Worm (Caenorhabditis elegans) whole organism, L4 larva: ENCODE data around the gene egl-13.
A peak's percentile ranks its signal among the peaks of the same experiment; 100 is the strongest.

Source experiments
- F26F4.8 ChIP-seq: fragments of 200-800 bp; sonication (Bioruptor generic); conservative IDR thresholded peaks from 2 replicates; pipeline ENCODE4 v1.3.6; 2022; ENCODE audit warnings: missing genetic modification characterization, missing compliant biosample characterization
- F37D6.2 ChIP-seq: sonication (generic microtip); optimal IDR thresholded peaks from 2 replicates; lab custom pipeline; 2016; ENCODE audit warnings: mild to moderate bottlenecking, missing genetic modification characterization, missing compliant biosample characterization
- Y5F2A.4 ChIP-seq: fragments of 200-800 bp; sonication (Bioruptor generic); optimal IDR thresholded peaks from 2 replicates; lab custom pipeline; 2018; ENCODE audit warnings: mild to moderate bottlenecking, missing genetic modification characterization, missing compliant biosample characterization
- Y75B8A.6 ChIP-seq: fragments of 200-800 bp; sonication (Bioruptor generic); IDR thresholded peaks from 2 replicates; pipeline ENCODE4 v1.3.6; 2022; ENCODE audit warnings: missing genetic modification reagents, missing genetic modification characterization, missing compliant biosample characterization
- aha-1 ChIP-seq: fragments of 150-350 bp; peaks from one replicate; lab custom pipeline; 2014; ENCODE audit warnings: missing biosample characterization, missing genetic modification characterization
- ama-1 ChIP-seq: fragments of 150-350 bp; optimal IDR thresholded peaks from 2 replicates; lab custom pipeline; 2014; ENCODE audit warnings: inconsistent platforms, mixed read lengths
- attf-4 ChIP-seq: sonication (generic microtip); optimal IDR thresholded peaks from 3 replicates; lab custom pipeline; 2017; ENCODE audit warnings: missing biosample characterization, missing genetic modification characterization
- ceh-20 ChIP-seq: fragments of 200-800 bp; sonication (Bioruptor generic); IDR thresholded peaks from 2 replicates; pipeline ENCODE4 v1.3.6; 2022; ENCODE audit warnings: missing genetic modification reagents, missing genetic modification characterization, missing compliant biosample characterization
- ceh-62 ChIP-seq: sonication (generic microtip); optimal IDR thresholded peaks from 2 replicates; lab custom pipeline; 2017; ENCODE audit warnings: missing biosample characterization, missing genetic modification characterization
- ceh-82 ChIP-seq: sonication (generic microtip); optimal IDR thresholded peaks from 2 replicates; lab custom pipeline; 2017; ENCODE audit warnings: missing biosample characterization, missing genetic modification characterization
- daf-12 ChIP-seq: fragments of 150-350 bp; optimal IDR thresholded peaks from 2 replicates; lab custom pipeline; 2014; ENCODE audit warnings: missing biosample characterization, missing genetic modification reagents, missing genetic modification characterization
- daf-16 ChIP-seq, 3 experiments: sonication (generic microtip); optimal IDR thresholded peaks; 2 replicates each; lab custom pipeline; 2016 to 2017; ENCODE audit warnings: missing genetic modification characterization in 3 of 3, missing genetic modification reagents in 3 of 3, mild to moderate bottlenecking in 2 of 3, missing compliant biosample characterization in 2 of 3, missing biosample characterization in 1 of 3, moderate library complexity in 1 of 3
- daf-8 ChIP-seq: fragments of 200-800 bp; sonication (Bioruptor generic); IDR thresholded peaks from 2 replicates; pipeline ENCODE4 v1.3.6; 2022; ENCODE audit warnings: missing genetic modification characterization, missing compliant biosample characterization
- dmd-9 ChIP-seq: fragments of 200-800 bp; sonication (Bioruptor generic); IDR thresholded peaks from 2 replicates; pipeline ENCODE4 v1.3.6; 2022; ENCODE audit warnings: missing genetic modification reagents, missing genetic modification characterization, missing compliant biosample characterization
- dve-1 ChIP-seq: sonication (generic microtip); optimal IDR thresholded peaks from 2 replicates; lab custom pipeline; 2017; ENCODE audit warnings: antibody characterized with exemption, mild to moderate bottlenecking, missing genetic modification characterization, missing compliant biosample characterization; ENCODE audit not compliant: insufficient read depth
- egl-43 ChIP-seq: fragments of 200-800 bp; sonication (Bioruptor generic); IDR thresholded peaks from 2 replicates; pipeline ENCODE4 v1.3.6; 2022; ENCODE audit warnings: missing genetic modification reagents, missing genetic modification characterization, missing compliant biosample characterization
- lin-15B ChIP-seq: fragments of 150-350 bp; sonication (generic microtip); optimal IDR thresholded peaks from 3 replicates; lab custom pipeline; 2014; ENCODE audit warnings: missing biosample characterization, missing genetic modification characterization
- lsy-2 ChIP-seq, 2 experiments: fragments of 150-350 bp in 1 of 2; sonication (generic microtip) in 1 of 2; optimal IDR thresholded peaks; 2 replicates each; lab custom pipeline; 2014 to 2017; ENCODE audit warnings: missing biosample characterization in 2 of 2, missing genetic modification characterization in 2 of 2
- madf-9 ChIP-seq: fragments of 200-800 bp; sonication (Bioruptor generic); conservative IDR thresholded peaks from 2 replicates; pipeline ENCODE4 v1.3.6; 2022; ENCODE audit warnings: missing genetic modification reagents, missing genetic modification characterization, missing compliant biosample characterization
- nhr-102 ChIP-seq: sonication (generic microtip); optimal IDR thresholded peaks from 2 replicates; lab custom pipeline; 2016; ENCODE audit warnings: mild to moderate bottlenecking, missing genetic modification characterization, moderate library complexity, missing compliant biosample characterization
- nhr-237 ChIP-seq: sonication (generic microtip); optimal IDR thresholded peaks from 2 replicates; lab custom pipeline; 2017; ENCODE audit warnings: missing biosample characterization, missing genetic modification characterization
- nhr-28 ChIP-seq: fragments of 150-350 bp; optimal IDR thresholded peaks from 2 replicates; lab custom pipeline; 2014; ENCODE audit warnings: missing biosample characterization, missing genetic modification characterization
- pqm-1 ChIP-seq: sonication (generic microtip); optimal IDR thresholded peaks from 2 replicates; lab custom pipeline; 2017; ENCODE audit warnings: missing biosample characterization, missing genetic modification characterization
- set-16 ChIP-seq: fragments of 200-800 bp; sonication (Bioruptor generic); IDR thresholded peaks from 2 replicates; pipeline ENCODE4 v1.3.6; 2022; ENCODE audit warnings: missing genetic modification reagents, missing genetic modification characterization, missing compliant biosample characterization
- snpc-4 ChIP-seq: fragments of 150-350 bp; optimal IDR thresholded peaks from 2 replicates; lab custom pipeline; 2014; ENCODE audit warnings: missing biosample characterization, missing genetic modification characterization
- spr-3 ChIP-seq: fragments of 200-800 bp; sonication (Bioruptor generic); optimal IDR thresholded peaks from 2 replicates; lab custom pipeline; 2018; ENCODE audit warnings: mild to moderate bottlenecking, missing genetic modification characterization, missing compliant biosample characterization
- zag-1 ChIP-seq: fragments of 150-350 bp; optimal IDR thresholded peaks from 2 replicates; lab custom pipeline; 2014; ENCODE audit warnings: missing biosample characterization, missing genetic modification characterization
- ztf-7 ChIP-seq: fragments of 150-350 bp; optimal IDR thresholded peaks from 2 replicates; lab custom pipeline; 2014; ENCODE audit warnings: missing biosample characterization, missing genetic modification characterization

The egl-13 gene

DNA sequence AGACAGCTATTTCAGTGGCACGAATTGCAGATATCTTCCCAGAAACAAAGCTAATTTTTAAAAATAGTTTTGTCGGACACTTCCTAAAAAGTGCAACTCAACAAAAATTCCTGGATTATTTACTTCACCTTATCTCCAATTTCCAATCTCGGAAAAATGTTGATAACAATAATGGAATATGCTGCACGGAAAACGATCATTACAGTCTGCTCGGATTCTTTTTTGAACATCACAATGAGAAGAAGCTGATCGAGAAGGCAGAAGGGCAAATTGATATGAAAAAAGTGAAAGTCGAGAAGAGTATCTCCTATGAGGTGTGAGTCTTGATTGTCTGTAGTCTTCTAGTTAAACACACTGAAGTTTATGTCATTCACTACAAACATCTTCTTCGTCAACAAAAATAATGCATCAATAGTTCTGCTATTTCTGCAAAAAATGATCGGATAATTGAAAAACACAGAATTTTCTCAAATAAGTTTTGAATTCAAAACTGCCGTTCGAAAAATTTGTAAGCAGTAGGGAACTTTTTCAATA, 52.3 kb downstream of the egl-13 start:
- TF ChIP-seq ceh-20 (GFP tag; lab: Robert Waterston, UW) (no peak), aha-1 (peak; percentile 81), ama-1 (lab: Kevin White, UChicago) (no peak), daf-16 (GFP tag; optimal IDR thresholded peaks at IDR 0.05; lab: Kevin White, UChicago) (no peak), daf-16 (tag; optimal IDR thresholded peaks at IDR 0.05; lab: Kevin White, UChicago) (peak; percentile 64), nhr-28 (tag; lab: Kevin White, UChicago) (peak; percentile 97)
- TF ChIP-seq, all 104 proteins: peak for 3

ce11 chrX:5720124-5720523, 56.5 kb downstream of the egl-13 start, which contains the start of gene C41G11.1:
TSS of gene C41G11.1 (minus strand) at chrX:5720224.
- TF ChIP-seq madf-9 (GFP tag; lab: Robert Waterston, UW) (no peak), F37D6.2 (no peak), lin-15B (tag; lab: Kevin White, UChicago) (no peak), aha-1 (no peak), F26F4.8 (GFP tag; lab: Robert Waterston, UW) (no peak), zag-1 (tag; lab: Kevin White, UChicago) (no peak), ceh-82 (tag; lab: Kevin White, UChicago) (no peak), attf-4 (tag; lab: Kevin White, UChicago) (no peak), nhr-102 (tag; lab: Kevin White, UChicago) (no peak), daf-8 (no peak), snpc-4 (tag; lab: Kevin White, UChicago) (no peak), ceh-62 (tag; lab: Kevin White, UChicago) (no peak), daf-12 (tag; lab: Kevin White, UChicago) (no peak), dmd-9 (no peak), ztf-7 (tag; lab: Kevin White, UChicago) (no peak), Y75B8A.6 (GFP tag; lab: Robert Waterston, UW) (no peak), dve-1 (tag; lab: Kevin White, UChicago) (no peak), nhr-237 (no peak), Y5F2A.4 (GFP tag; lab: Kevin White, UChicago) (no peak), lsy-2 (tag; optimal IDR thresholded peaks at IDR 0.05; lab: Kevin White, UChicago) (no peak)
- TF ChIP-seq, all 104 proteins: peak for 0

- TF ChIP-seq pqm-1 (tag; lab: Kevin White, UChicago) (no peak), egl-43 (GFP tag; lab: Robert Waterston, UW) (0 out of 2 replicates have a peak, but pooled peaks have one; percentile 12), ceh-20 (GFP tag; lab: Robert Waterston, UW) (no peak), spr-3 (GFP tag; lab: Kevin White, UChicago) (no peak), set-16 (GFP tag; lab: Robert Waterston, UW) (peak; percentile 62; the same call in 1 of the 2 replicates)
Measured at ce11 chrX:5720929-5721328, 57.3 kb downstream of the egl-13 start.
